Fruit fly (Drosophila melanogaster) whole organism, prepupa: ENCODE measurements around the gene CG18731.

ENCODE experiments used
- CG10631 ChIP-seq: fragments of 200-800 bp; sonication (Bioruptor generic); optimal IDR thresholded peaks from 2 replicates; lab custom pipeline; 2016; ENCODE audit warnings: missing biosample characterization, missing genetic modification characterization
- CG10669 ChIP-seq: fragments of 200-800 bp; sonication (Bioruptor generic); optimal IDR thresholded peaks from 3 replicates; lab custom pipeline; 2018; ENCODE audit warnings: missing biosample characterization, mild to moderate bottlenecking, missing genetic modification characterization, moderate library complexity
- CG15336 ChIP-seq: fragments of 200-800 bp; sonication (Bioruptor generic); IDR thresholded peaks from 2 replicates; pipeline ENCODE4 v1.3.6; 2022; ENCODE audit warnings: missing biosample characterization, missing genetic modification characterization
- CG1621 ChIP-seq: fragments of 200-800 bp; sonication (Bioruptor generic); optimal IDR thresholded peaks from 3 replicates; lab custom pipeline; 2018; ENCODE audit warnings: missing biosample characterization, mild to moderate bottlenecking, missing genetic modification characterization
- CG16779 ChIP-seq: fragments of 200-800 bp; sonication (Bioruptor generic); optimal IDR thresholded peaks from 3 replicates; lab custom pipeline; 2017; ENCODE audit warnings: missing biosample characterization, mild to moderate bottlenecking, missing genetic modification characterization
- CG31627 ChIP-seq: fragments of 200-800 bp; sonication (Bioruptor generic); optimal IDR thresholded peaks from 3 replicates; lab custom pipeline; 2016; ENCODE audit warnings: missing biosample characterization, missing genetic modification characterization
- CG32006 ChIP-seq: fragments of 200-800 bp; sonication (Bioruptor generic); optimal IDR thresholded peaks from 3 replicates; lab custom pipeline; 2017; ENCODE audit warnings: missing biosample characterization, mild to moderate bottlenecking, missing genetic modification characterization
- CG3919 ChIP-seq: fragments of 200-800 bp; sonication (Bioruptor generic); optimal IDR thresholded peaks from 3 replicates; lab custom pipeline; 2016; ENCODE audit warnings: missing biosample characterization, missing genetic modification characterization
- CG6276 ChIP-seq: fragments of 200-800 bp; sonication (Bioruptor generic); optimal IDR thresholded peaks from 2 replicates; lab custom pipeline; 2017; ENCODE audit warnings: missing biosample characterization, mild to moderate bottlenecking, missing genetic modification characterization
- CG6808 ChIP-seq: fragments of 200-800 bp; sonication (Bioruptor generic); optimal IDR thresholded peaks from 3 replicates; lab custom pipeline; 2017; ENCODE audit warnings: missing biosample characterization, missing genetic modification characterization, mild to moderate bottlenecking, moderate library complexity, missing genetic modification reagents
- CG6854 ChIP-seq: fragments of 200-800 bp; sonication (Bioruptor generic); optimal IDR thresholded peaks from 2 replicates; lab custom pipeline; 2017; ENCODE audit warnings: missing biosample characterization, mild to moderate bottlenecking, missing genetic modification characterization
- CG8119 ChIP-seq: fragments of 200-800 bp; sonication (Bioruptor generic); IDR thresholded peaks from 3 replicates; pipeline ENCODE4 v1.3.6; 2022; ENCODE audit warnings: missing biosample characterization, missing genetic modification characterization
- CG8632 ChIP-seq: fragments of 200-800 bp; sonication (Bioruptor generic); optimal IDR thresholded peaks from 3 replicates; lab custom pipeline; 2016; ENCODE audit warnings: missing biosample characterization, missing genetic modification characterization
- Eip78C ChIP-seq: fragments of 200-800 bp; sonication (Bioruptor generic); peaks from one replicate; lab custom pipeline; 2016; ENCODE audit warnings: missing biosample characterization, missing genetic modification characterization
- Ets96B ChIP-seq: fragments of 200-800 bp; optimal IDR thresholded peaks from 2 replicates; lab custom pipeline; 2019; ENCODE audit warnings: missing biosample characterization, mild to moderate bottlenecking, missing genetic modification characterization, moderate library complexity
- Met ChIP-seq: fragments of 200-800 bp; sonication (Bioruptor generic); optimal IDR thresholded peaks from 3 replicates; lab custom pipeline; 2016; ENCODE audit warnings: missing biosample characterization, missing genetic modification characterization
- Smox ChIP-seq: fragments of 200-800 bp; sonication (Bioruptor generic); optimal IDR thresholded peaks from 3 replicates; lab custom pipeline; 2016; ENCODE audit warnings: missing biosample characterization, missing genetic modification characterization
- Sox14 ChIP-seq: fragments of 200-800 bp; sonication (Bioruptor generic); optimal IDR thresholded peaks from 3 replicates; lab custom pipeline; 2016; ENCODE audit warnings: missing biosample characterization, missing genetic modification characterization
- cyc ChIP-seq: fragments of 200-800 bp; sonication (Bioruptor generic); optimal IDR thresholded peaks from 3 replicates; lab custom pipeline; 2016; ENCODE audit warnings: missing biosample characterization, missing genetic modification characterization
- dac ChIP-seq: fragments of 200-800 bp; sonication (Bioruptor generic); optimal IDR thresholded peaks from 2 replicates; lab custom pipeline; 2017; ENCODE audit warnings: missing biosample characterization, mild to moderate bottlenecking, missing genetic modification characterization
- dsx ChIP-seq: fragments of 200-800 bp; optimal IDR thresholded peaks from 3 replicates; lab custom pipeline; 2019; ENCODE audit warnings: missing biosample characterization, mild to moderate bottlenecking, missing genetic modification characterization, moderate library complexity; ENCODE audit not compliant: poor library complexity, severe bottlenecking
- eg ChIP-seq: fragments of 200-800 bp; sonication (Bioruptor generic); IDR thresholded peaks from 3 replicates; pipeline ENCODE4 v1.3.6; 2022; ENCODE audit warnings: missing biosample characterization, missing genetic modification characterization
- esn ChIP-seq: fragments of 200-800 bp; sonication (Bioruptor generic); optimal IDR thresholded peaks from 2 replicates; lab custom pipeline; 2016; ENCODE audit warnings: missing biosample characterization, mild to moderate bottlenecking, missing genetic modification characterization, moderate library complexity
- fd85E ChIP-seq: fragments of 200-800 bp; sonication (Bioruptor generic); optimal IDR thresholded peaks from 3 replicates; lab custom pipeline; 2016; ENCODE audit warnings: missing biosample characterization, missing genetic modification characterization
- fkh ChIP-seq: fragments of 200-800 bp; sonication (Bioruptor generic); optimal IDR thresholded peaks from 3 replicates; lab custom pipeline; 2017; ENCODE audit warnings: missing biosample characterization, mild to moderate bottlenecking, missing genetic modification characterization, moderate library complexity
- lz ChIP-seq: fragments of 200-800 bp; sonication (Bioruptor generic); optimal IDR thresholded peaks from 3 replicates; lab custom pipeline; 2016; ENCODE audit warnings: missing biosample characterization, missing genetic modification characterization
- pdm3 ChIP-seq: fragments of 200-800 bp; sonication (Bioruptor generic); optimal IDR thresholded peaks from 3 replicates; lab custom pipeline; 2016; ENCODE audit warnings: missing biosample characterization, missing genetic modification characterization
- spab ChIP-seq: fragments of 200-800 bp; sonication (Bioruptor generic); optimal IDR thresholded peaks from 2 replicates; lab custom pipeline; 2017; ENCODE audit warnings: missing biosample characterization, mild to moderate bottlenecking, missing genetic modification characterization, missing genetic modification reagents
- ss ChIP-seq, 2 experiments: fragments of 200-800 bp; sonication (Bioruptor generic); optimal IDR thresholded peaks; 2 replicates in 1 of 2; 3 replicates in 1 of 2; lab custom pipeline; 2017 to 2018; ENCODE audit warnings: mild to moderate bottlenecking in 2 of 2, missing biosample characterization in 2 of 2, missing genetic modification characterization in 2 of 2, moderate library complexity in 1 of 2
- svp ChIP-seq: fragments of 200-800 bp; sonication (Bioruptor generic); peaks from one replicate; lab custom pipeline; 2016; ENCODE audit warnings: missing biosample characterization, missing genetic modification characterization
- topi ChIP-seq: fragments of 200-800 bp; sonication (Bioruptor generic); optimal IDR thresholded peaks from 3 replicates; lab custom pipeline; 2016; ENCODE audit warnings: missing biosample characterization, missing genetic modification characterization
- vri ChIP-seq: fragments of 200-800 bp; sonication (Bioruptor generic); optimal IDR thresholded peaks from 3 replicates; lab custom pipeline; 2016; ENCODE audit warnings: missing biosample characterization, mild to moderate bottlenecking, missing genetic modification characterization

Gene CG18731

DNA sequence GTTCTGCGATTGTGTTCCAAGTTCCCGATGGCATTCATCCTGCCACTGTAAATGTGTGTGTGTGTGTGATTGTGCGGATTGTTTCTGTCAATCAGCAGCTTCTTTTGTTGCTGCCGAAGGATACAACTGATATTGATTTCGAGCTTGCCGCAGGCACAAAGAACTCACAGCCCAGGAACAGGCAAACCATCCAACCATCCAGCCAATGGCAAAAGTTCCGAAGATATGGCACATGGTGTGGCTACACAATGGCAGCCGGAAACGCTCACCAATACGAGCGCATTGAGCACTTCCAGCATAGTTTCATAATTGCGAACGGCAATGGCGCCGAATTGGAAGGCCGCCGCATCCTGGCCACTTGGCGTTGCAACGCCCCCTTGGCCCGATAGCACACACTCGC is 23.1 kb upstream of the CG18731 start:
- no peak for TF ChIP-seq CG10669 (GFP tag; lab: Kevin White, UChicago)
- no peak for TF ChIP-seq CG6276 (GFP tag; lab: Kevin White, UChicago)
- TF ChIP-seq fkh (GFP tag; lab: Kevin White, UChicago): no peak
- TF ChIP-seq CG31627 (GFP tag; lab: Kevin White, UChicago): no peak

DNA sequence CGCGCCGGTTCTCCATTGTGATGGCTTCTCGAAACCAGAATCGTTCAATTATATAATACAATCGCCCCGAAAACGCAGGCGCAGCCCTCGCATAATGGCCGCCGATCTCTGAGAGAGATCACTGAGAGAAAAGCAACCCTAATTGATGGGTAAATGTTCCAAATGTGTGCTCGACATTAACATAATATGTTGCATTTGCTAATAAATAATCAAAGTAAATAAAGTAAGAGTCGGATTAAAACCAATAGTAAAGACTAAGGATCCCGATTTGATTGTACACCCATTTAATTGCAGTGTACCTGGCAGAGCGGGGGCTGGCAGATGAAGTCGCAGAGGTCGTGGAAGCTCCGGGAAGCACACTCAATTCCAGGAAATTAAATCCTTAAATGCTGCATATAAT is 20.3 kb upstream of the CG18731 start:
- TF ChIP-seq cyc (GFP tag; lab: Kevin White, UChicago) (peak; percentile 45), CG3919 (GFP tag; lab: Kevin White, UChicago) (peak; percentile 9), lz (peak; percentile 27), ss (GFP tag; optimal IDR thresholded peaks at IDR 0.05; lab: Kevin White, UChicago) (no peak), Met (GFP tag; lab: Kevin White, UChicago) (peak; percentile 40), topi (GFP tag; lab: Kevin White, UChicago) (peak; percentile 29), Smox (GFP tag; lab: Kevin White, UChicago) (no peak)

DNA sequence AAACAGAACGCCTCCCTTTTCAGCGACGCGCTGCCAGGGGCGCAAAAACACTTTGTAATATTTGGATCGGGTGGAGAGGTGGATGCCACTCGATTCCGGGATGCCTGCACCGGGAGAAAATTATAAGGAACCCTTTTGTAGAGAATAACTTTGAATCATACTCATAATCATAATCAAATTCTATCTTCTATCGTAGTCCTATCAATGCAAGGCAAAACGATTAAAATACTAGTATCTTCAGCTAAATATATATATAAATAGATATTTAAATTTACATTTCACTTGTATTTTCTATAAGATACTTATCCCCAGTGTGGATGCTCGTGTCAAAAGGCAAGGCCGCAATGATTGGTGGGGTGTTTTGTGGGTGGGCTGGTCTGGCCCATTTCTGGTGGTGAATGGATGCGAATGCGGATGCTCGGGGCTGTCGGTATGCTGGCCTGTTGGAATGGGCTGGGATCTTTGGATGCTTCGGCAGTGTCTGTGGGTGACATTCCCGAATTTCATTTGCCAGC is 19.0 kb upstream of the CG18731 start:
- TF ChIP-seq CG1621 (tag; lab: Kevin White, UChicago) (no peak), Ets96B (no peak), fd85E (no peak), Eip78C (GFP tag; lab: Kevin White, UChicago) (no peak), lz (no peak), CG16779 (no peak), pdm3 (no peak), CG8632 (no peak), dsx (GFP tag; lab: Kevin White, UChicago) (no peak), CG6808 (GFP tag; lab: Kevin White, UChicago) (no peak), eg (GFP tag; lab: Robert Waterston, UW) (no peak), spab (GFP tag; lab: Kevin White, UChicago) (no peak), vri (GFP tag; lab: Kevin White, UChicago) (no peak)

DNA sequence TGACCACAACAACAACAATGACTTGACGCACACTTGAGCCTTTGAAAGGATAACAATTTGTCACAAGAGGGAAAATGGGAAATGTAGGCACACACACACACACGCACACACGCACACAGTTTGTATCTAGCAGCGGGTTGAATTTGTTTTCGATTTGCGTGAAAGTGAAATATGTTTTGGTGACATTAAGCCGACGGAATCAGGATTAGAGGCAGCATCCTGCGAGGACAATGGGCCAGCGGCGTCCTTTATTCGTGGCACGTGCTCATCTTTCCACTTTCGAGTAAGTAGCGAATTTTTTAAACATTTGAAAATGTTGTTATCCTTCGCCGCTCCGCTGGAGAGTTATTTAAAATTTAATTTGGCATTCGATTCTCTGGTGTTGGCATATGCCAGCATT is 17.6 kb upstream of the CG18731 start:
- TF ChIP-seq CG15336 (no peak), pdm3 (no peak), cyc (GFP tag; lab: Kevin White, UChicago) (no peak), CG32006 (GFP tag; lab: Kevin White, UChicago) (no peak), CG8119 (no peak), CG6854 (GFP tag; lab: Kevin White, UChicago) (no peak), CG8632 (no peak), CG31627 (GFP tag; lab: Kevin White, UChicago) (no peak), dac (GFP tag; lab: Kevin White, UChicago) (no peak)

DNA sequence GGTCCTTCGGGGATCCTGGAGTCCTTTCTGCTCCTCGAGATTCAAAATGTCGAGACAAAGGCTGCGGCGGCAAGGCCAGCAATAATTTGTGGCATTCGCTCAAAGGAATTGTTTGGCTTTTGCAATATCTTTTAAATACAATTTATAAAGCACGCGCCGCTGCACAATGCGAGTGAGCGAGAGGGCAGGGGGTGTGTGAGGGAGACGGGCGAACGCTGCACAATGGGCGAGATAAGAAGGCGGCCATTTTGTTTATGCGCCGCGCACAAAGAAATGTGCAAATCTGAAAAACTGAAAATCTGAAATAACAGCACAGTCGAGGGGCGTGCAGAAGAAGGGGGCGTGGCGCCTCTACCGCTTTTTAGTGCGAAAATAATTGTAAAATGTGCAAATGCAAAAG is 16.5 kb upstream of the CG18731 start:
- TF ChIP-seq Sox14 (GFP tag; lab: Kevin White, UChicago) (peak; percentile 55), svp (GFP tag; lab: Kevin White, UChicago) (peak; percentile 4), CG10631 (GFP tag; lab: Kevin White, UChicago) (no peak)

DNA sequence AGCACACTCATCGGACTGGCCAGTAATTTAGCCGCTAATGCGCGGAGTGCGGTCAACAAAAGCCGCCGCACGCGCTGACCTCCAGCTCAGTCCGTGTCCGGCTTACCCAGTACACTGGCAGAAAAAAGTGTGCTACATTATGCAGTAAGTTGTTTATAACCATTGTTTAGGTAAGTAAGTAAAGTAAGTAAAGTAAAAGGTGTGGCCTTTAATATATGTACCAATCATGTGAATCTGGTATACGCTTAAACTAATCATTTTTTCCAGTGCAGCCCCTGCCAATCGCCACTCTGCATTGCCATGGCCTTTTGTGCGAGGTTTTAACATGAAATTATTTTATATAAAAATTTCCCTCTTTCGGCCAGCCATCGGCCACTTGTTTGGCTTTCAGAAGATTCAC is 13.4 kb upstream of the CG18731 start:
- TF ChIP-seq Eip78C (GFP tag; lab: Kevin White, UChicago): peak; percentile 13
- TF ChIP-seq esn (GFP tag; lab: Kevin White, UChicago): no peak
